Fruit fly (Drosophila melanogaster) whole organism, prepupa: ENCODE data around the gene Cyt-b5-r.

Source experiments
- CG10631 ChIP-seq: fragments of 200-800 bp; sonication (Bioruptor generic); optimal IDR thresholded peaks from 2 replicates; lab custom pipeline; 2016; ENCODE audit warnings: missing biosample characterization, missing genetic modification characterization
- CG10669 ChIP-seq: fragments of 200-800 bp; sonication (Bioruptor generic); optimal IDR thresholded peaks from 3 replicates; lab custom pipeline; 2018; ENCODE audit warnings: missing biosample characterization, mild to moderate bottlenecking, missing genetic modification characterization, moderate library complexity
- CG11294 ChIP-seq: fragments of 200-800 bp; sonication (Bioruptor generic); IDR thresholded peaks from 2 replicates; pipeline ENCODE4 v1.3.6; 2022; ENCODE audit warnings: missing biosample characterization, missing genetic modification characterization
- CG11762 ChIP-seq: fragments of 200-800 bp; sonication (Bioruptor generic); optimal IDR thresholded peaks from 3 replicates; lab custom pipeline; 2016; ENCODE audit warnings: missing biosample characterization, missing genetic modification characterization; ENCODE audit not compliant: insufficient read depth
- CG11902 ChIP-seq: fragments of 200-800 bp; sonication (Bioruptor generic); optimal IDR thresholded peaks from 3 replicates; lab custom pipeline; 2016; ENCODE audit warnings: missing biosample characterization, missing genetic modification characterization
- CG15336 ChIP-seq: fragments of 200-800 bp; sonication (Bioruptor generic); IDR thresholded peaks from 2 replicates; pipeline ENCODE4 v1.3.6; 2022; ENCODE audit warnings: missing biosample characterization, missing genetic modification characterization
- CG31627 ChIP-seq: fragments of 200-800 bp; sonication (Bioruptor generic); optimal IDR thresholded peaks from 3 replicates; lab custom pipeline; 2016; ENCODE audit warnings: missing biosample characterization, missing genetic modification characterization
- CG32006 ChIP-seq: fragments of 200-800 bp; sonication (Bioruptor generic); optimal IDR thresholded peaks from 3 replicates; lab custom pipeline; 2017; ENCODE audit warnings: missing biosample characterization, mild to moderate bottlenecking, missing genetic modification characterization
- CG34406 ChIP-seq: fragments of 200-800 bp; sonication (Bioruptor generic); optimal IDR thresholded peaks from 3 replicates; lab custom pipeline; 2016; ENCODE audit warnings: missing biosample characterization, missing genetic modification characterization
- CG3919 ChIP-seq: fragments of 200-800 bp; sonication (Bioruptor generic); optimal IDR thresholded peaks from 3 replicates; lab custom pipeline; 2016; ENCODE audit warnings: missing biosample characterization, missing genetic modification characterization
- CG4318 ChIP-seq: fragments of 200-800 bp; sonication (Bioruptor generic); optimal IDR thresholded peaks from 3 replicates; lab custom pipeline; 2017; ENCODE audit warnings: missing biosample characterization, mild to moderate bottlenecking, missing genetic modification characterization
- CG6276 ChIP-seq: fragments of 200-800 bp; sonication (Bioruptor generic); optimal IDR thresholded peaks from 2 replicates; lab custom pipeline; 2017; ENCODE audit warnings: missing biosample characterization, mild to moderate bottlenecking, missing genetic modification characterization
- CG6792 ChIP-seq: fragments of 200-800 bp; sonication (Bioruptor generic); optimal IDR thresholded peaks from 3 replicates; lab custom pipeline; 2016; ENCODE audit warnings: missing biosample characterization, missing genetic modification characterization
- CG6854 ChIP-seq: fragments of 200-800 bp; sonication (Bioruptor generic); optimal IDR thresholded peaks from 2 replicates; lab custom pipeline; 2017; ENCODE audit warnings: missing biosample characterization, mild to moderate bottlenecking, missing genetic modification characterization
- CG7368 ChIP-seq: fragments of 200-800 bp; sonication (Bioruptor generic); optimal IDR thresholded peaks from 3 replicates; lab custom pipeline; 2016; ENCODE audit warnings: missing biosample characterization, missing genetic modification characterization
- CG8119 ChIP-seq: fragments of 200-800 bp; sonication (Bioruptor generic); IDR thresholded peaks from 3 replicates; pipeline ENCODE4 v1.3.6; 2022; ENCODE audit warnings: missing biosample characterization, missing genetic modification characterization
- CG8319 ChIP-seq: fragments of 200-800 bp; sonication (Bioruptor generic); optimal IDR thresholded peaks from 3 replicates; lab custom pipeline; 2016; ENCODE audit warnings: missing biosample characterization, missing genetic modification characterization
- CG9139 ChIP-seq: fragments of 200-800 bp; sonication (Bioruptor generic); optimal IDR thresholded peaks from 3 replicates; lab custom pipeline; 2017; ENCODE audit warnings: missing biosample characterization, mild to moderate bottlenecking, missing genetic modification characterization
- Eip93F ChIP-seq: fragments of 200-800 bp; sonication (Bioruptor generic); optimal IDR thresholded peaks from 2 replicates; lab custom pipeline; 2016; ENCODE audit warnings: missing biosample characterization, mild to moderate bottlenecking, missing genetic modification characterization
- Ets21C ChIP-seq: fragments of 200-800 bp; sonication (Bioruptor generic); optimal IDR thresholded peaks from 3 replicates; lab custom pipeline; 2016; ENCODE audit warnings: missing biosample characterization, missing genetic modification characterization
- Gug ChIP-seq: fragments of 200-800 bp; sonication (Bioruptor generic); IDR thresholded peaks from 2 replicates; pipeline ENCODE4 v1.3.6; 2022; ENCODE audit warnings: missing biosample characterization, missing genetic modification characterization
- Hr38 ChIP-seq: sonication (Bioruptor generic); optimal IDR thresholded peaks from 2 replicates; lab custom pipeline; 2016; ENCODE audit warnings: missing biosample characterization, missing genetic modification characterization
- Hr4 ChIP-seq: fragments of 200-800 bp; sonication (Bioruptor generic); optimal IDR thresholded peaks from 3 replicates; lab custom pipeline; 2016; ENCODE audit warnings: missing biosample characterization, missing genetic modification characterization
- Lpt ChIP-seq: fragments of 200-800 bp; sonication (Bioruptor generic); optimal IDR thresholded peaks from 3 replicates; lab custom pipeline; 2016; ENCODE audit warnings: missing biosample characterization, missing genetic modification characterization
- Met ChIP-seq: fragments of 200-800 bp; sonication (Bioruptor generic); optimal IDR thresholded peaks from 3 replicates; lab custom pipeline; 2016; ENCODE audit warnings: missing biosample characterization, missing genetic modification characterization
- Smox ChIP-seq: fragments of 200-800 bp; sonication (Bioruptor generic); optimal IDR thresholded peaks from 3 replicates; lab custom pipeline; 2016; ENCODE audit warnings: missing biosample characterization, missing genetic modification characterization
- Sox102F ChIP-seq: fragments of 200-800 bp; sonication (Bioruptor generic); optimal IDR thresholded peaks from 2 replicates; lab custom pipeline; 2016; ENCODE audit warnings: missing biosample characterization, mild to moderate bottlenecking, missing genetic modification characterization
- Sox14 ChIP-seq: fragments of 200-800 bp; sonication (Bioruptor generic); optimal IDR thresholded peaks from 3 replicates; lab custom pipeline; 2016; ENCODE audit warnings: missing biosample characterization, missing genetic modification characterization
- Sox15 ChIP-seq: fragments of 200-800 bp; sonication (Bioruptor generic); optimal IDR thresholded peaks from 3 replicates; lab custom pipeline; 2016; ENCODE audit warnings: missing biosample characterization, missing genetic modification characterization
- achi ChIP-seq: fragments of 200-800 bp; sonication (Bioruptor generic); optimal IDR thresholded peaks from 3 replicates; lab custom pipeline; 2016; ENCODE audit warnings: missing biosample characterization, missing genetic modification characterization
- acj6 ChIP-seq: fragments of 200-800 bp; sonication (Bioruptor generic); optimal IDR thresholded peaks from 3 replicates; lab custom pipeline; 2016; ENCODE audit warnings: missing biosample characterization, missing genetic modification characterization
- cyc ChIP-seq: fragments of 200-800 bp; sonication (Bioruptor generic); optimal IDR thresholded peaks from 3 replicates; lab custom pipeline; 2016; ENCODE audit warnings: missing biosample characterization, missing genetic modification characterization
- dsx ChIP-seq: fragments of 200-800 bp; optimal IDR thresholded peaks from 3 replicates; lab custom pipeline; 2019; ENCODE audit warnings: missing biosample characterization, mild to moderate bottlenecking, missing genetic modification characterization, moderate library complexity; ENCODE audit not compliant: poor library complexity, severe bottlenecking
- eg ChIP-seq: fragments of 200-800 bp; sonication (Bioruptor generic); IDR thresholded peaks from 3 replicates; pipeline ENCODE4 v1.3.6; 2022; ENCODE audit warnings: missing biosample characterization, missing genetic modification characterization
- esn ChIP-seq: fragments of 200-800 bp; sonication (Bioruptor generic); optimal IDR thresholded peaks from 2 replicates; lab custom pipeline; 2016; ENCODE audit warnings: missing biosample characterization, mild to moderate bottlenecking, missing genetic modification characterization, moderate library complexity
- fd59A ChIP-seq: fragments of 200-800 bp; sonication (Bioruptor generic); optimal IDR thresholded peaks from 2 replicates; lab custom pipeline; 2017; ENCODE audit warnings: missing biosample characterization, mild to moderate bottlenecking, missing genetic modification characterization, missing genetic modification reagents
- fd85E ChIP-seq: fragments of 200-800 bp; sonication (Bioruptor generic); optimal IDR thresholded peaks from 3 replicates; lab custom pipeline; 2016; ENCODE audit warnings: missing biosample characterization, missing genetic modification characterization
- pdm3 ChIP-seq: fragments of 200-800 bp; sonication (Bioruptor generic); optimal IDR thresholded peaks from 3 replicates; lab custom pipeline; 2016; ENCODE audit warnings: missing biosample characterization, missing genetic modification characterization
- salr ChIP-seq, 2 experiments: fragments of 200-800 bp; sonication (Bioruptor generic); optimal IDR thresholded peaks; 3 replicates each; lab custom pipeline; 2016 to 2018; ENCODE audit warnings: missing biosample characterization in 2 of 2, missing genetic modification characterization in 2 of 2, mild to moderate bottlenecking in 1 of 2
- ss ChIP-seq, 2 experiments: fragments of 200-800 bp; sonication (Bioruptor generic); optimal IDR thresholded peaks; 2 replicates in 1 of 2; 3 replicates in 1 of 2; lab custom pipeline; 2017 to 2018; ENCODE audit warnings: mild to moderate bottlenecking in 2 of 2, missing biosample characterization in 2 of 2, missing genetic modification characterization in 2 of 2, moderate library complexity in 1 of 2
- topi ChIP-seq: fragments of 200-800 bp; sonication (Bioruptor generic); optimal IDR thresholded peaks from 3 replicates; lab custom pipeline; 2016; ENCODE audit warnings: missing biosample characterization, missing genetic modification characterization

Cyt-b5-r gene

dm6 chr2L:16803638-16804037, 13.1 kb upstream of the Cyt-b5-r start (continued):
- no peak for TF ChIP-seq CG11762 (GFP tag; lab: Kevin White, UChicago)
- TF ChIP-seq cyc (GFP tag; lab: Kevin White, UChicago) = no peak
- no peak for TF ChIP-seq CG31627
- peak; percentile 83 for TF ChIP-seq CG15336 (GFP tag; lab: Robert Waterston, UW)
- no peak for TF ChIP-seq esn
- no peak for TF ChIP-seq Sox102F (GFP tag; lab: Kevin White, UChicago)
- peak; percentile 29 for TF ChIP-seq acj6
- TF ChIP-seq topi (GFP tag; lab: Kevin White, UChicago) = no peak
- TF ChIP-seq Eip93F (GFP tag; lab: Kevin White, UChicago) = no peak
- TF ChIP-seq CG34406 = no peak
- TF ChIP-seq CG6792 (GFP tag; lab: Kevin White, UChicago) = no peak
- peak; percentile 71 for TF ChIP-seq eg (GFP tag; lab: Robert Waterston, UW)
- TF ChIP-seq CG7368 = no peak
- TF ChIP-seq Gug (GFP tag; lab: Robert Waterston, UW) = peak; percentile 49
- no peak for TF ChIP-seq Sox14 (GFP tag; lab: Kevin White, UChicago)
- peak; percentile 46 for TF ChIP-seq CG4318 (GFP tag; lab: Kevin White, UChicago)
- TF ChIP-seq CG8319 = no peak
- peak; percentile 32 for TF ChIP-seq achi (GFP tag; lab: Kevin White, UChicago)
- TF ChIP-seq CG10631 (GFP tag; lab: Kevin White, UChicago) = no peak
- no peak for TF ChIP-seq Met (GFP tag; lab: Kevin White, UChicago)
- no peak for TF ChIP-seq CG6276 (GFP tag; lab: Kevin White, UChicago)
- no peak for TF ChIP-seq CG11902 (GFP tag; lab: Kevin White, UChicago)
- TF ChIP-seq CG10669 = no peak
- TF ChIP-seq Ets21C = no peak
- TF ChIP-seq dsx (GFP tag; lab: Kevin White, UChicago) = no peak
- TF ChIP-seq Sox15 = no peak
- no peak for TF ChIP-seq salr (GFP tag; optimal IDR thresholded peaks at IDR 0.05; lab: Kevin White, UChicago)
- peak; percentile 74 for TF ChIP-seq Hr4 (GFP tag; lab: Kevin White, UChicago)
- no peak for TF ChIP-seq CG6854
- no peak for TF ChIP-seq CG9139
- TF ChIP-seq fd85E (GFP tag; lab: Kevin White, UChicago) = no peak
- TF ChIP-seq CG3919 (GFP tag; lab: Kevin White, UChicago) = no peak
- peak; percentile 83 for TF ChIP-seq CG8119 (GFP tag; lab: Robert Waterston, UW)
- no peak for TF ChIP-seq Smox
- no peak for TF ChIP-seq ss (GFP tag; optimal IDR thresholded peaks at IDR 0.05; lab: Kevin White, UChicago)
- TF ChIP-seq fd59A = no peak
- 0 out of 2 replicates have a peak, but pooled peaks have one; percentile 11 for TF ChIP-seq CG11294 (GFP tag; lab: Robert Waterston, UW)
- peak; percentile 6 for TF ChIP-seq Lpt (GFP tag; lab: Kevin White, UChicago)
- TF ChIP-seq CG32006 (GFP tag; lab: Kevin White, UChicago) = peak; percentile 75
- peak; percentile 27 for TF ChIP-seq pdm3
- TF ChIP-seq, all 60 proteins: peak for 17

dm6 chr2L:16801578-16802152, 11.1 kb upstream of the Cyt-b5-r start:
- TF ChIP-seq Hr38 (GFP tag; lab: Kevin White, UChicago) (no peak), Met (GFP tag; lab: Kevin White, UChicago) (no peak), Eip93F (GFP tag; lab: Kevin White, UChicago) (no peak), ss (GFP tag; optimal IDR thresholded peaks at IDR 0.05; lab: Kevin White, UChicago) (no peak)
